Worm (Caenorhabditis elegans): Measurements from ENCODE around the gene ZK1128.1.

DNA sequence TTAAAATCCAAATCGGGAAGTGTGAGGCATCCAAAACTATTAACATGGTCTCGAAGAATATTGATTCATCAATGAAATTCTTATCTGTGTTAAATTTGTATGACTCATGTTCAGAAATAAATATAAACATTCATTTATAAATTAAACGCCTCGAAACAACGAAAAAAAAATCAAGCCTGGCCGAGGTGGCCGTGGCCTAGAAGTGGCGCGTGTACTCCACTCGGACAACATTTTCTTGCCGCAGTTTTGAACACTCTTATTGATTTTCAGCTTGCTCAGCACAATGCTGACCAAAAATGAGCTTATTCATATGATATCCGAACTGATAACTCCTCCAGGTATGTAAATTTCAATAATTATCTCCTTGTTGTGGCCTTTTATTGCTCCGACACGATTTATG lies 50.4 kb downstream of the ZK1128.1 start, which contains the start of gene ekl-6:
- no peak for TF ChIP-seq snpc-4 (GFP tag; optimal IDR thresholded peaks at IDR 0.05)
- no peak for TF ChIP-seq snpc-4 (tag; optimal IDR thresholded peaks at IDR 0.05)
- no peak for TF ChIP-seq lin-40 (tag; optimal IDR thresholded peaks at IDR 0.05)
- TF ChIP-seq nhr-179 (tag; optimal IDR thresholded peaks at IDR 0.05), result no peak
- TF ChIP-seq ztf-6 (GFP tag; IDR thresholded peaks at IDR 0.05), result 0 out of 2 replicates have a peak, but pooled peaks have one; percentile 6
- TF ChIP-seq mes-4 (tag; optimal IDR thresholded peaks at IDR 0.05), result no peak
- no peak for TF ChIP-seq ama-1 (optimal IDR thresholded peaks at IDR 0.05)
- no peak for TF ChIP-seq ama-1 (GFP tag; optimal IDR thresholded peaks at IDR 0.05)
- TF ChIP-seq nfyb-1 (GFP tag; IDR thresholded peaks at IDR 0.05), result no peak
